Worm (Caenorhabditis elegans) whole organism, young adult: ENCODE results near the gene F46B6.13.

Experiments used
- B0336.3 ChIP-seq: fragments of 200-800 bp; sonication (Bioruptor generic); IDR thresholded peaks from 2 replicates; pipeline ENCODE4 v1.3.6; 2022; ENCODE audit warnings: missing genetic modification characterization, missing compliant biosample characterization
- D2030.7 ChIP-seq: fragments of 200-800 bp; sonication (Bioruptor generic); IDR thresholded peaks from 2 replicates; pipeline ENCODE4 v1.3.6; 2022; ENCODE audit warnings: missing genetic modification reagents, missing genetic modification characterization, missing compliant biosample characterization
- F33H1.4 ChIP-seq: fragments of 200-800 bp; sonication (Bioruptor generic); IDR thresholded peaks from 2 replicates; pipeline ENCODE4 v1.3.6; 2022; ENCODE audit warnings: missing genetic modification reagents, missing genetic modification characterization, missing compliant biosample characterization
- F39B2.1 ChIP-seq: fragments of 200-800 bp; sonication (Bioruptor generic); IDR thresholded peaks from 2 replicates; pipeline ENCODE4 v1.3.6; 2022; ENCODE audit warnings: missing genetic modification reagents, missing genetic modification characterization, missing compliant biosample characterization
- F55B11.4 ChIP-seq: sonication (generic microtip); optimal IDR thresholded peaks from 2 replicates; lab custom pipeline; 2016; ENCODE audit warnings: missing compliant biosample characterization, missing genetic modification characterization, borderline replicate concordance; ENCODE audit not compliant: insufficient read depth
- T07F8.4 ChIP-seq: sonication (generic microtip); optimal IDR thresholded peaks from 2 replicates; lab custom pipeline; 2016; ENCODE audit warnings: mild to moderate bottlenecking, missing genetic modification characterization, moderate library complexity, missing compliant biosample characterization
- Y53G8AR.9 ChIP-seq: fragments of 200-800 bp; sonication (Bioruptor generic); conservative IDR thresholded peaks from 2 replicates; pipeline ENCODE4 v1.3.6; 2022; ENCODE audit warnings: missing genetic modification reagents, missing genetic modification characterization, missing compliant biosample characterization
- Y56A3A.18 ChIP-seq: fragments of 200-800 bp; sonication (Bioruptor generic); IDR thresholded peaks from 2 replicates; pipeline ENCODE4 v1.3.6; 2022; ENCODE audit warnings: missing genetic modification reagents, missing genetic modification characterization, missing compliant biosample characterization
- Y67H2A.10 ChIP-seq: fragments of 200-800 bp; sonication (Bioruptor generic); conservative IDR thresholded peaks from 2 replicates; pipeline ENCODE4 v1.3.6; 2022; ENCODE audit warnings: missing genetic modification reagents, missing genetic modification characterization, missing compliant biosample characterization
- akir-1 ChIP-seq: fragments of 200-800 bp; sonication (Bioruptor generic); optimal IDR thresholded peaks from 2 replicates; lab custom pipeline; 2018; ENCODE audit warnings: mild to moderate bottlenecking, missing genetic modification characterization, moderate library complexity, missing compliant biosample characterization
- ama-1 ChIP-seq, 3 experiments: fragments of 150-350 bp in 1 of 3; sonication (generic microtip) in 2 of 3; optimal IDR thresholded peaks; 2 replicates each; lab custom pipeline; 2014 to 2018; ENCODE audit warnings: missing biosample characterization in 2 of 3, missing genetic modification characterization in 2 of 3, missing genetic modification reagents in 2 of 3
- cebp-2 ChIP-seq: fragments of 200-800 bp; sonication (Bioruptor generic); IDR thresholded peaks from 2 replicates; pipeline ENCODE4 v1.3.6; 2022; ENCODE audit warnings: missing genetic modification characterization, missing compliant biosample characterization
- ceh-40 ChIP-seq: fragments of 200-800 bp; sonication (Bioruptor generic); IDR thresholded peaks from 2 replicates; pipeline ENCODE4 v1.3.6; 2022; ENCODE audit warnings: missing genetic modification characterization, missing compliant biosample characterization
- ceh-58 ChIP-seq: fragments of 200-800 bp; sonication (Bioruptor generic); IDR thresholded peaks from 2 replicates; pipeline ENCODE4 v1.3.6; 2022; ENCODE audit warnings: missing genetic modification characterization, missing compliant biosample characterization
- die-1 ChIP-seq: sonication (generic microtip); optimal IDR thresholded peaks from 2 replicates; lab custom pipeline; 2016; ENCODE audit warnings: missing genotype, mild to moderate bottlenecking, missing genetic modification characterization, missing compliant biosample characterization
- egl-18 ChIP-seq: fragments of 200-800 bp; sonication (Bioruptor generic); IDR thresholded peaks from 2 replicates; pipeline ENCODE4 v1.3.6; 2022; ENCODE audit warnings: missing genetic modification reagents, missing genetic modification characterization, missing compliant biosample characterization
- egl-44 ChIP-seq: fragments of 200-800 bp; sonication (Bioruptor generic); IDR thresholded peaks from 2 replicates; pipeline ENCODE4 v1.3.6; 2022; ENCODE audit warnings: missing genetic modification reagents, missing genetic modification characterization, missing compliant biosample characterization
- ekl-4 ChIP-seq: fragments of 200-800 bp; sonication (Bioruptor generic); IDR thresholded peaks from 2 replicates; pipeline ENCODE4 v1.3.6; 2022; ENCODE audit warnings: missing genetic modification reagents, missing genetic modification characterization, missing compliant biosample characterization
- him-1 ChIP-seq: sonication (generic microtip); optimal IDR thresholded peaks from 2 replicates; lab custom pipeline; 2016; ENCODE audit warnings: missing genotype, missing genetic modification reagents, missing genetic modification characterization, missing compliant biosample characterization
- hlh-12 ChIP-seq: sonication (generic microtip); optimal IDR thresholded peaks from 2 replicates; lab custom pipeline; 2016; ENCODE audit warnings: missing genetic modification characterization, missing compliant biosample characterization
- hmg-1.2 ChIP-seq: fragments of 200-800 bp; sonication (Bioruptor generic); IDR thresholded peaks from 2 replicates; pipeline ENCODE4 v1.3.6; 2022; ENCODE audit warnings: missing genetic modification reagents, missing genetic modification characterization, missing compliant biosample characterization
- hsf-1 ChIP-seq: fragments of 200-800 bp; sonication (Bioruptor generic); IDR thresholded peaks from 2 replicates; pipeline ENCODE4 v1.3.6; 2022; ENCODE audit warnings: missing genetic modification reagents, missing genetic modification characterization, missing compliant biosample characterization
- let-607 ChIP-seq, 2 experiments: fragments of 200-800 bp in 1 of 2; sonication (Bioruptor generic) in 1 of 2; sonication (generic microtip) in 1 of 2; optimal IDR thresholded peaks; 2 replicates each; lab custom pipeline; 2016 to 2018; ENCODE audit warnings: mild to moderate bottlenecking in 2 of 2, missing compliant biosample characterization in 2 of 2, missing genetic modification characterization in 2 of 2, moderate library complexity in 2 of 2, missing genotype in 1 of 2
- lin-35 ChIP-seq, 3 experiments: fragments of 150-350 bp in 2 of 3; sonication (generic microtip) in 1 of 3; optimal IDR thresholded peaks; 2 replicates each; lab custom pipeline; 2014 to 2018; ENCODE audit warnings: missing biosample characterization in 3 of 3, missing genetic modification characterization in 3 of 3, missing genetic modification reagents in 3 of 3
- lin-40 ChIP-seq: sonication (generic microtip); optimal IDR thresholded peaks from 2 replicates; lab custom pipeline; 2016; ENCODE audit warnings: missing genetic modification characterization, mild to moderate bottlenecking, missing compliant biosample characterization, missing genotype, missing genetic modification reagents
- madf-6 ChIP-seq: fragments of 200-800 bp; sonication (Bioruptor generic); IDR thresholded peaks from 2 replicates; pipeline ENCODE4 v1.3.6; 2022; ENCODE audit warnings: missing genetic modification reagents, missing genetic modification characterization, missing compliant biosample characterization
- mel-28 ChIP-seq: sonication (generic microtip); optimal IDR thresholded peaks from 2 replicates; lab custom pipeline; 2016; ENCODE audit warnings: borderline replicate concordance, mild to moderate bottlenecking, missing genetic modification characterization, missing compliant biosample characterization
- mes-4 ChIP-seq: sonication (generic microtip); optimal IDR thresholded peaks from 2 replicates; lab custom pipeline; 2016; ENCODE audit warnings: missing genotype, missing genetic modification characterization, missing compliant biosample characterization
- nfyb-1 ChIP-seq: fragments of 200-800 bp; sonication (Bioruptor generic); IDR thresholded peaks from 2 replicates; pipeline ENCODE4 v1.3.6; 2022; ENCODE audit warnings: missing genetic modification reagents, missing genetic modification characterization, missing compliant biosample characterization
- nhr-80 ChIP-seq: sonication (generic microtip); optimal IDR thresholded peaks from 2 replicates; lab custom pipeline; 2016; ENCODE audit warnings: missing genetic modification characterization, missing compliant biosample characterization
- pha-4 ChIP-seq: fragments of 150-350 bp; sonication (generic microtip); optimal IDR thresholded peaks from 2 replicates; lab custom pipeline; 2014; ENCODE audit warnings: missing biosample characterization, missing genetic modification reagents, missing genetic modification characterization
- rec-8 ChIP-seq, 2 experiments: sonication (generic microtip); optimal IDR thresholded peaks; 2 replicates each; lab custom pipeline; 2016; ENCODE audit warnings: mild to moderate bottlenecking in 2 of 2, missing genetic modification characterization in 2 of 2, missing genetic modification reagents in 2 of 2, missing genotype in 2 of 2, missing biosample characterization in 1 of 2, missing compliant biosample characterization in 1 of 2, moderate library complexity in 1 of 2
- snpc-4 ChIP-seq, 5 experiments: fragments of 150-350 bp in 1 of 5; sonication (generic microtip) in 4 of 5; optimal IDR thresholded peaks; 2 replicates each; lab custom pipeline; 2014 to 2018; ENCODE audit warnings: missing genetic modification characterization in 5 of 5, missing biosample characterization in 3 of 5, antibody characterized with exemption in 2 of 5, mild to moderate bottlenecking in 2 of 5, missing compliant biosample characterization in 2 of 5, missing genotype in 2 of 5, moderate library complexity in 2 of 5, missing genetic modification reagents in 1 of 5
- somi-1 ChIP-seq: fragments of 200-800 bp; sonication (Bioruptor generic); optimal IDR thresholded peaks from 2 replicates; lab custom pipeline; 2018; ENCODE audit warnings: mild to moderate bottlenecking, missing genetic modification characterization, missing compliant biosample characterization
- sptf-2 ChIP-seq: fragments of 200-800 bp; sonication (Bioruptor generic); optimal IDR thresholded peaks from 2 replicates; lab custom pipeline; 2018; ENCODE audit warnings: mild to moderate bottlenecking, missing genetic modification characterization, missing compliant biosample characterization
- tbp1 ChIP-seq: fragments of 200-800 bp; sonication (Bioruptor generic); optimal IDR thresholded peaks from 2 replicates; lab custom pipeline; 2018; ENCODE audit warnings: mild to moderate bottlenecking, missing genetic modification characterization, missing compliant biosample characterization
- tbx-9 ChIP-seq: sonication (generic microtip); optimal IDR thresholded peaks from 2 replicates; lab custom pipeline; 2016; ENCODE audit warnings: borderline replicate concordance, missing genetic modification characterization, inconsistent platforms, missing compliant biosample characterization
- tlf-1 ChIP-seq: fragments of 200-800 bp; sonication (Bioruptor generic); optimal IDR thresholded peaks from 2 replicates; lab custom pipeline; 2018; ENCODE audit warnings: mild to moderate bottlenecking, missing genetic modification characterization, missing compliant biosample characterization
- unc-62 ChIP-seq: fragments of 150-350 bp; optimal IDR thresholded peaks from 2 replicates; lab custom pipeline; 2014; ENCODE audit warnings: missing biosample characterization, missing genetic modification reagents, missing genetic modification characterization
- ztf-18 ChIP-seq: sonication (generic microtip); optimal IDR thresholded peaks from 2 replicates; lab custom pipeline; 2016; ENCODE audit warnings: missing genotype, mild to moderate bottlenecking, missing genetic modification characterization, missing compliant biosample characterization

Gene F46B6.13

ce11 chrV:9796562-9796961 lies 2.4 kb downstream of the F46B6.13 start, which contains the start of gene F46B6.9:
F46B6.9 (plus strand) TSS chrV:9796862.
- no peak for TF ChIP-seq him-1 (tag; lab: Kevin White, UChicago)
- TF ChIP-seq F55B11.4 (tag; lab: Kevin White, UChicago) = no peak
- TF ChIP-seq ceh-58 = no peak
- no peak for TF ChIP-seq snpc-4 (GFP tag; optimal IDR thresholded peaks at IDR 0.05; lab: Kevin White, UChicago)
- TF ChIP-seq snpc-4 (tag; optimal IDR thresholded peaks at IDR 0.05; lab: Kevin White, UChicago) = no peak
- TF ChIP-seq sptf-2 = no peak
- no peak for TF ChIP-seq rec-8 (tag; optimal IDR thresholded peaks at IDR 0.05; lab: Kevin White, UChicago)
- TF ChIP-seq ama-1 (optimal IDR thresholded peaks at IDR 0.05; lab: Kevin White, UChicago) = no peak
- TF ChIP-seq ama-1 (GFP tag; optimal IDR thresholded peaks at IDR 0.05; lab: Kevin White, UChicago) = no peak
- no peak for TF ChIP-seq unc-62 (GFP tag; lab: Kevin White, UChicago)
- no peak for TF ChIP-seq ekl-4 (GFP tag; lab: Robert Waterston, UW)
- no peak for TF ChIP-seq lin-40 (tag; lab: Kevin White, UChicago)

DNA sequence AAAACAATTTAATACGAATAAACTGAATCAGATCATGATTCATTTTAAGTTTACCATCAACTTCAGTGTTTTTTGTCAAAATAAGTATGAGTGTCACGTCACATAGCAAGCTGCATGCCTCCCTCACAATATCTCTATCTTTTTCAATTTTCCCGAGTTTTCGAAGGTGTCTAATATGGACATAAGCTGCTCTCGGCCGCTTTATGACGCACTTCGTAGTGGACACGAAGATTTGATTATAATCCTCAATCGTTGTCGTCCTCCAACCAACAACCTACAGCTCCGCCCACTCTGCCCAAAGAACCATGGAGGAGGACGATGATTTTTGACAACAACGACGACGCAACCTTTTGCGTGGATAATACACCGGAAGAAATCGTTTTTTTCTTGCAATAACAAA lies 3.0 kb downstream of the F46B6.13 start:
- no peak for TF ChIP-seq egl-44 (GFP tag; lab: Robert Waterston, UW)
- TF ChIP-seq lin-35 (GFP tag; optimal IDR thresholded peaks at IDR 0.05; lab: Kevin White, UChicago) = no peak
- TF ChIP-seq somi-1 (GFP tag; lab: Kevin White, UChicago) = no peak
- no peak for TF ChIP-seq D2030.7 (GFP tag; lab: Robert Waterston, UW)
- no peak for TF ChIP-seq Y67H2A.10 (GFP tag; lab: Robert Waterston, UW)
- TF ChIP-seq tbx-9 (tag; lab: Kevin White, UChicago) = no peak
- TF ChIP-seq cebp-2 (GFP tag; lab: Robert Waterston, UW) = no peak
- no peak for TF ChIP-seq hmg-1.2 (GFP tag; lab: Robert Waterston, UW)
- no peak for TF ChIP-seq Y53G8AR.9
- no peak for TF ChIP-seq Y56A3A.18 (GFP tag; lab: Robert Waterston, UW)
- no peak for TF ChIP-seq akir-1 (GFP tag; lab: Kevin White, UChicago)
- no peak for TF ChIP-seq nfyb-1 (GFP tag; lab: Robert Waterston, UW)
- no peak for TF ChIP-seq mes-4
- no peak for TF ChIP-seq egl-18
- TF ChIP-seq, all 124 proteins: peak for 0

DNA sequence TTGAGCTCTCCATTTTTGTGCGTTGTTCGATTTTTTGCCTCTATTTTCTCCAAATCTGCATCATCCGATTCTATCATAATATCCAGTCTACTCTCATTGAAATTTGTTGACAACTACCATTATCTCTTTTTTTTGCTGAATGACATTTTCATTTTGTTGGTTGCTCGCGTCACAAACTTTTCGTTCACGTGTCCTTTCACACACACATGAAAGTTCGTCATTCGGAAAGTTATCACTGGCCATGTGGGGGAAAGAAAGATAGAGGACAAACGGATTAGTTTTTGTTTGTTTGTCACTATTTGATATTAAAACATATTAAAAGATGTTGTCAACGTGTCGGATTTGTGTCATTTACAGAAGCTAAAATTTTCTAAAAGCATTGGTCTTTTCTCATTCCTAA lies 4.0 kb downstream of the F46B6.13 start:
- TF ChIP-seq let-607 (tag; optimal IDR thresholded peaks at IDR 0.05; lab: Kevin White, UChicago) (peak in 1 of 2 experiments; percentile 52), ceh-40 (no peak), nhr-80 (tag; lab: Kevin White, UChicago) (peak; percentile 30)
- TF ChIP-seq, all 124 proteins: peak for 2

- TF ChIP-seq F33H1.4 = no peak
- TF ChIP-seq let-607 (tag; optimal IDR thresholded peaks at IDR 0.05; lab: Kevin White, UChicago) = peak in 1 of 2 experiments; percentile 57
- peak; percentile 68 for TF ChIP-seq nhr-80 (tag; lab: Kevin White, UChicago)
- peak; percentile 8 for TF ChIP-seq tbp1 (GFP tag; lab: Kevin White, UChicago)
These were observed 7.6 kb downstream of the F46B6.13 start, which contains the start of gene lipl-2 for ce11 chrV:9791332-9791731. lipl-2 (plus strand) TSS chrV:9791567.

DNA sequence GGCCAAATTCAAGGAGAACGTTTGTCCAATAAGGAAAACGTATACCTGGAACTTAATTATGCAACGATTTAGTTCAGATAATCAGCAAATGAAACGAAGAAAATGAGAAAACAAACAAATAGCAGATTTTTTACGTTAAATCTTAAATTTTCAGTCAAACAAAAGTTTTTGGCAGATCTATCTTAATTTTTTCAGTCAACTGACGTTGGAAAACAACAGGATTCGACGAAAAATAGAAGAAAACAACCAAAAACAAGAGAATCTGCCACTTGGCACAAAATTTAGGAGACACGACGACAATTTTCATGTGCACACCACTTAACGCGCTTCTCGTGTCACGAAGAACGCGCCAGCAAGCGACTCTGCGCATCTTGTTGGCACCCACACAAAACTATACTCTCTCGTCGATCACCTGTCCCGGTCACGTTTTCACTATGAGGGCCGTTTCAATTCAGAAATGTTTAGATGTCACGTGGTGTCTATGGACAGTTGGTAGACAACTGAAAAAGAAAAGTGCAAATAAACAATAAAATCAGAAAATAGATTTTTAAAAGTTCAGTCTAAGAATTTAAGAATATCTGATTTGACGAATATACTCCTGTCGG lies 9.2 kb downstream of the F46B6.13 start, which contains the start of gene ztf-7:
TSS of gene ztf-7 (minus strand) at position 51 of the 605 bp plus-strand sequence.
- no peak for TF ChIP-seq T07F8.4 (tag; lab: Kevin White, UChicago)
- peak; percentile 98 for TF ChIP-seq B0336.3 (GFP tag; lab: Robert Waterston, UW)
- TF ChIP-seq tlf-1 (GFP tag; lab: Kevin White, UChicago) = peak; percentile 97
- TF ChIP-seq pha-4 (tag; lab: Kevin White, UChicago) = no peak
- TF ChIP-seq rec-8 (tag; optimal IDR thresholded peaks at IDR 0.05; lab: Kevin White, UChicago) = no peak
- TF ChIP-seq F39B2.1 (GFP tag; lab: Robert Waterston, UW) = no peak
- peak; percentile 69 for TF ChIP-seq madf-6 (GFP tag; lab: Robert Waterston, UW)
- TF ChIP-seq ztf-18 (tag; lab: Kevin White, UChicago) = peak; percentile 98
- peak; percentile 81 for TF ChIP-seq Y67H2A.10 (GFP tag; lab: Robert Waterston, UW)
- TF ChIP-seq ceh-40 = no peak
- no peak for TF ChIP-seq mel-28 (tag; lab: Kevin White, UChicago)
- TF ChIP-seq hlh-12 = no peak
- no peak for TF ChIP-seq die-1
- TF ChIP-seq hsf-1 (GFP tag; lab: Robert Waterston, UW) = peak; percentile 62; the same call in 1 of the 2 replicates
- TF ChIP-seq sptf-2 = no peak
